Fruit fly (Drosophila melanogaster) whole organism, adult: ENCODE measurements around the gene RunxA.

Experiments
- CG11617 ChIP-seq: fragments of 200-800 bp; sonication (Bioruptor generic); optimal IDR thresholded peaks from 2 replicates; lab custom pipeline; 2017; ENCODE audit warnings: mild to moderate bottlenecking, missing biosample characterization, missing genetic modification reagents, missing genetic modification characterization
- CG14711 ChIP-seq: fragments of 200-800 bp; sonication (Bioruptor generic); optimal IDR thresholded peaks from 2 replicates; lab custom pipeline; 2018; ENCODE audit warnings: missing biosample characterization, mild to moderate bottlenecking, missing genetic modification characterization, moderate library complexity
- Crg-1 ChIP-seq: fragments of 200-800 bp; sonication (Bioruptor generic); optimal IDR thresholded peaks from 2 replicates; lab custom pipeline; 2016; ENCODE audit warnings: missing biosample characterization, missing genetic modification characterization
- cnc ChIP-seq, 2 experiments: fragments of >200 bp; optimal IDR thresholded peaks; 2 replicates each; lab custom pipeline; 2017

DNA sequence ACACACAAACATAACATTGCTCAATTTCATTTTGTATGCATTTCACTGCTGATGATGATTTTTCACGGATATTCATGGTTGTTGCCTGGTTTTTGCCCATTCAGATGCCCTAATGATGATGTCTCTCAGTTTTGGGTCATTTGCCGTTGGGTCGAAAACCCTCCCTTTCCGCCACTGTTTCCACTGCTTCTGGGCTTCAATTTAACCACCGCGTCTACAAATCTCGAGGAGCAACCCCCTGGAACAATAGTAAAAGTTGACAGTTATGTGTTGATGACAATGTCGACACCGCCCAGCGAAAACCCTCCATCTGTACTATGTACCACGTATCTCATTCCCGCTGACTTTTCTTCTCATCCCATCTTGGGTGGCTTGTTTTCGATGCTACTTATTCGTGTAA is 42.8 kb upstream of the RunxA start:
- TF ChIP-seq Crg-1 (GFP tag; lab: Kevin White, UChicago): no peak
- no peak for TF ChIP-seq CG14711 (tag; lab: Kevin White, UChicago)
- TF ChIP-seq CG11617: no peak
- no peak for TF ChIP-seq cnc (optimal IDR thresholded peaks at IDR 0.05; lab: Kevin White, UChicago)
